Fruit fly (Drosophila melanogaster): ENCODE measurements around the gene CtsK1.

Gene CtsK1

dm6 chr3L:13956667-13957066 is 37.4 kb upstream of the CtsK1 start:
- TF ChIP-seq CG14655 (GFP tag; optimal IDR thresholded peaks at IDR 0.05) (no peak), D1 (tag; optimal IDR thresholded peaks at IDR 0.05) (no peak), EcR (GFP tag; optimal IDR thresholded peaks at IDR 0.05) (no peak), CG32121 (GFP tag; IDR thresholded peaks at IDR 0.05) (no peak), Pif1B (GFP tag; optimal IDR thresholded peaks at IDR 0.05) (no peak), CG15710 (tag; optimal IDR thresholded peaks at IDR 0.05) (no peak), CG13204 (GFP tag; optimal IDR thresholded peaks at IDR 0.05) (no peak), rn (GFP tag; IDR thresholded peaks at IDR 0.05) (no peak), gl (tag; optimal IDR thresholded peaks at IDR 0.05) (no peak), CG8301 (tag; optimal IDR thresholded peaks at IDR 0.05) (no peak), Pif1A (GFP tag; optimal IDR thresholded peaks at IDR 0.05) (no peak), fd96Ca (GFP tag; IDR thresholded peaks at IDR 0.05) (no peak), CG12605 (GFP tag; IDR thresholded peaks at IDR 0.05) (no peak), Ets98B (GFP tag; IDR thresholded peaks at IDR 0.05) (no peak), CG8159 (tag; optimal IDR thresholded peaks at IDR 0.05) (no peak), CG4496 (GFP tag; IDR thresholded peaks at IDR 0.05) (no peak), CG10348 (GFP tag; IDR thresholded peaks at IDR 0.05) (no peak)

- peak; percentile 15 for TF ChIP-seq CG34367 (tag; optimal IDR thresholded peaks at IDR 0.05)
- TF ChIP-seq rn (GFP tag; IDR thresholded peaks at IDR 0.05), result no peak
- TF ChIP-seq EcR (GFP tag; optimal IDR thresholded peaks at IDR 0.05), result no peak
- peak; percentile 63 for TF ChIP-seq CG9948 (tag; optimal IDR thresholded peaks at IDR 0.05)
- no peak for TF ChIP-seq Pif1B (GFP tag; optimal IDR thresholded peaks at IDR 0.05)
- no peak for TF ChIP-seq CG10348 (GFP tag; IDR thresholded peaks at IDR 0.05)
- peak; percentile 57 for TF ChIP-seq CG8159 (tag; optimal IDR thresholded peaks at IDR 0.05)
- TF ChIP-seq fd96Ca (GFP tag; IDR thresholded peaks at IDR 0.05), result no peak
- 0 out of 3 replicates have a peak, but pooled peaks have one; percentile 12 for TF ChIP-seq CG4496 (GFP tag; IDR thresholded peaks at IDR 0.05)
- TF ChIP-seq CG12605 (GFP tag; IDR thresholded peaks at IDR 0.05), result no peak
- TF ChIP-seq CG17806 (tag; optimal IDR thresholded peaks at IDR 0.05), result peak; percentile 31
- TF ChIP-seq CG13204 (GFP tag; optimal IDR thresholded peaks at IDR 0.05), result no peak
- TF ChIP-seq CG14655 (GFP tag; optimal IDR thresholded peaks at IDR 0.05), result peak; percentile 80
- TF ChIP-seq D1 (tag; optimal IDR thresholded peaks at IDR 0.05), result peak; percentile 43
- TF ChIP-seq Ets98B (GFP tag; IDR thresholded peaks at IDR 0.05), result peak; percentile 37; the same call in 1 of the 2 replicates
- peak; percentile 19 for TF ChIP-seq Snoo (tag; optimal IDR thresholded peaks at IDR 0.05)
- no peak for TF ChIP-seq gl (tag; optimal IDR thresholded peaks at IDR 0.05)
- peak; percentile 25 for TF ChIP-seq CG15710 (tag; optimal IDR thresholded peaks at IDR 0.05)
- TF ChIP-seq CG8301 (tag; optimal IDR thresholded peaks at IDR 0.05), result peak; percentile 69
- peak; percentile 39 for TF ChIP-seq Pif1A (GFP tag; optimal IDR thresholded peaks at IDR 0.05)
- TF ChIP-seq CG32121 (GFP tag; IDR thresholded peaks at IDR 0.05), result peak; percentile 29; the same call in 1 of the 2 replicates
Observed at dm6 chr3L:13957212-13957668, 36.8 kb upstream of the CtsK1 start.

- TF ChIP-seq CG17806 (tag; optimal IDR thresholded peaks at IDR 0.05), result no peak
- no peak for TF ChIP-seq CG14655 (GFP tag; optimal IDR thresholded peaks at IDR 0.05)
- TF ChIP-seq CG4496 (GFP tag; IDR thresholded peaks at IDR 0.05), result no peak
- no peak for TF ChIP-seq CG15710 (tag; optimal IDR thresholded peaks at IDR 0.05)
- no peak for TF ChIP-seq rn (GFP tag; IDR thresholded peaks at IDR 0.05)
- TF ChIP-seq Pif1A (GFP tag; optimal IDR thresholded peaks at IDR 0.05), result no peak
- TF ChIP-seq CG10348 (GFP tag; IDR thresholded peaks at IDR 0.05), result no peak
- TF ChIP-seq CG13204 (GFP tag; optimal IDR thresholded peaks at IDR 0.05), result no peak
- no peak for TF ChIP-seq gl (tag; optimal IDR thresholded peaks at IDR 0.05)
- TF ChIP-seq Snoo (tag; optimal IDR thresholded peaks at IDR 0.05), result no peak
- TF ChIP-seq EcR (GFP tag; optimal IDR thresholded peaks at IDR 0.05), result no peak
- TF ChIP-seq CG9948 (tag; optimal IDR thresholded peaks at IDR 0.05), result no peak
- no peak for TF ChIP-seq fd96Ca (GFP tag; IDR thresholded peaks at IDR 0.05)
Observed at dm6 chr3L:13957789-13958188, 36.2 kb upstream of the CtsK1 start.

dm6 chr3L:13964635-13965501 is 29.2 kb upstream of the CtsK1 start, which contains the start of the genes Meics, Nxf3 and ssp2:
Gene Meics, minus strand, starts transcription at chr3L:13964702.
Gene Nxf3, plus strand, starts transcription at chr3L:13965203.
Gene ssp2, plus strand, starts transcription at chr3L:13965203.
- TF ChIP-seq CG4496 (GFP tag; IDR thresholded peaks at IDR 0.05), result peak; percentile 30; the same call in 1 of the 3 replicates
- TF ChIP-seq CG17806 (tag; optimal IDR thresholded peaks at IDR 0.05), result no peak

dm6 chr3L:13965502-13965843 is 28.6 kb upstream of the CtsK1 start:
- TF ChIP-seq CG8301 (tag; optimal IDR thresholded peaks at IDR 0.05), result no peak
- TF ChIP-seq Pif1A (GFP tag; optimal IDR thresholded peaks at IDR 0.05), result no peak
- no peak for TF ChIP-seq CG34367 (tag; optimal IDR thresholded peaks at IDR 0.05)
- no peak for TF ChIP-seq CG4496 (GFP tag; IDR thresholded peaks at IDR 0.05)
- no peak for TF ChIP-seq CG14655 (GFP tag; optimal IDR thresholded peaks at IDR 0.05)
- TF ChIP-seq rn (GFP tag; IDR thresholded peaks at IDR 0.05), result no peak
- no peak for TF ChIP-seq CG9948 (tag; optimal IDR thresholded peaks at IDR 0.05)
- no peak for TF ChIP-seq CG32121 (GFP tag; IDR thresholded peaks at IDR 0.05)
- no peak for TF ChIP-seq CG17806 (tag; optimal IDR thresholded peaks at IDR 0.05)
- no peak for TF ChIP-seq D1 (tag; optimal IDR thresholded peaks at IDR 0.05)
- no peak for TF ChIP-seq CG13204 (GFP tag; optimal IDR thresholded peaks at IDR 0.05)

Data from whole organism, pupa.